Fruit fly (Drosophila melanogaster) whole organism, wandering third instar larva: ENCODE measurements around the gene CG6678.

Experiments
- Abd-B ChIP-seq: fragments of >200 bp; optimal IDR thresholded peaks from 2 replicates; lab custom pipeline; 2017; ENCODE audit warnings: missing biosample characterization, missing genetic modification characterization
- CG32264 ChIP-seq: fragments of 200-800 bp; sonication (Bioruptor generic); optimal IDR thresholded peaks from 2 replicates; lab custom pipeline; 2016; ENCODE audit warnings: missing biosample characterization, missing genetic modification characterization
- CG9705 ChIP-seq: fragments of 200-800 bp; sonication (Bioruptor generic); optimal IDR thresholded peaks from 2 replicates; lab custom pipeline; 2018; ENCODE audit warnings: missing biosample characterization, mild to moderate bottlenecking, missing genetic modification characterization
- CrebA ChIP-seq: fragments of 200-800 bp; sonication (Bioruptor generic); optimal IDR thresholded peaks from 2 replicates; lab custom pipeline; 2016; ENCODE audit warnings: missing biosample characterization, mild to moderate bottlenecking, missing genetic modification characterization, borderline replicate concordance
- Dfd ChIP-seq: fragments of >200 bp; optimal IDR thresholded peaks from 2 replicates; lab custom pipeline; 2017; ENCODE audit warnings: missing biosample characterization, missing genetic modification characterization
- Dif ChIP-seq: fragments of 200-275, 200-300 bp; sonication (Bioruptor generic); optimal IDR thresholded peaks from 2 replicates; lab custom pipeline; 2018; ENCODE audit warnings: missing biosample characterization, missing genetic modification characterization; ENCODE audit not compliant: partially characterized antibody
- GATAd ChIP-seq: sonication (Bioruptor generic); optimal IDR thresholded peaks from 2 replicates; lab custom pipeline; 2016; ENCODE audit warnings: missing biosample characterization, missing genetic modification characterization
- HLH106 ChIP-seq: fragments of 200-800 bp; optimal IDR thresholded peaks from 3 replicates; lab custom pipeline; 2019; ENCODE audit warnings: missing biosample characterization, mild to moderate bottlenecking, missing genetic modification characterization, moderate library complexity
- Hnf4 ChIP-seq: fragments of 200-800 bp; sonication (Bioruptor generic); optimal IDR thresholded peaks from 2 replicates; lab custom pipeline; 2016; ENCODE audit warnings: missing biosample characterization, mild to moderate bottlenecking, missing genetic modification characterization
- Hr78 ChIP-seq: fragments of >200 bp; optimal IDR thresholded peaks from 2 replicates; lab custom pipeline; 2017; ENCODE audit warnings: missing biosample characterization, missing genetic modification characterization
- Hr83 ChIP-seq: fragments of 200-300 bp; sonication (Bioruptor generic); optimal IDR thresholded peaks from 2 replicates; lab custom pipeline; 2016; ENCODE audit warnings: missing biosample characterization, mild to moderate bottlenecking, missing genetic modification characterization, moderate library complexity; ENCODE audit not compliant: poor library complexity, severe bottlenecking
- Jra ChIP-seq: sonication (Bioruptor generic); optimal IDR thresholded peaks from 2 replicates; lab custom pipeline; 2016; ENCODE audit warnings: missing biosample characterization, missing genetic modification characterization
- Mio ChIP-seq: sonication (Bioruptor generic); optimal IDR thresholded peaks from 2 replicates; lab custom pipeline; 2016; ENCODE audit warnings: missing biosample characterization, missing genetic modification characterization
- Myc ChIP-seq: fragments of >200 bp; optimal IDR thresholded peaks from 2 replicates; lab custom pipeline; 2017
- N ChIP-seq: fragments of >200 bp; optimal IDR thresholded peaks from 2 replicates; lab custom pipeline; 2018; ENCODE audit warnings: missing biosample characterization, missing external identifiers, missing genetic modification characterization
- OdsH ChIP-seq: fragments of 200-800 bp; sonication (Bioruptor generic); optimal IDR thresholded peaks from 2 replicates; lab custom pipeline; 2016; ENCODE audit warnings: missing biosample characterization, mild to moderate bottlenecking, missing genetic modification characterization
- Rel ChIP-seq, 2 experiments: fragments of 200-800 bp; sonication (Bioruptor generic) in 1 of 2; optimal IDR thresholded peaks; 2 replicates in 1 of 2; 3 replicates in 1 of 2; lab custom pipeline; 2016 to 2019; ENCODE audit warnings: mild to moderate bottlenecking in 2 of 2, missing biosample characterization in 2 of 2, missing genetic modification characterization in 2 of 2, moderate library complexity in 1 of 2
- Sp1 ChIP-seq: fragments of 200-800 bp; sonication (Bioruptor generic); optimal IDR thresholded peaks from 3 replicates; lab custom pipeline; 2019; ENCODE audit warnings: missing biosample characterization, mild to moderate bottlenecking, missing genetic modification characterization, moderate library complexity
- Vsx2 ChIP-seq: fragments of 200-300, 225-300 bp; sonication (Bioruptor generic); optimal IDR thresholded peaks from 2 replicates; lab custom pipeline; 2018; ENCODE audit warnings: missing biosample characterization, missing genetic modification characterization; ENCODE audit not compliant: partially characterized antibody
- br ChIP-seq: fragments of 200-800 bp; sonication (Bioruptor generic); optimal IDR thresholded peaks from 2 replicates; lab custom pipeline; 2016; ENCODE audit warnings: missing biosample characterization, missing genetic modification characterization
- brk ChIP-seq: fragments of 200-800 bp; sonication (Bioruptor generic); optimal IDR thresholded peaks from 2 replicates; lab custom pipeline; 2016; ENCODE audit warnings: missing biosample characterization, mild to moderate bottlenecking, missing genetic modification characterization
- dl ChIP-seq, 2 experiments: fragments of 175-275, 200-275 bp in 1 of 2; fragments of 200-275 bp in 1 of 2; sonication (Bioruptor generic); optimal IDR thresholded peaks; lab custom pipeline; 2018; ENCODE audit warnings: mild to moderate bottlenecking in 2 of 2, missing biosample characterization in 2 of 2, missing genetic modification characterization in 2 of 2, moderate library complexity in 2 of 2; ENCODE audit not compliant: partially characterized antibody in 2 of 2, insufficient read depth in 1 of 2
- dmrt93B ChIP-seq: fragments of 200-800 bp; sonication (Bioruptor generic); optimal IDR thresholded peaks from 2 replicates; lab custom pipeline; 2018; ENCODE audit warnings: missing biosample characterization, mild to moderate bottlenecking, missing genetic modification characterization
- dsf ChIP-seq: sonication (Bioruptor generic); optimal IDR thresholded peaks from 2 replicates; lab custom pipeline; 2016; ENCODE audit warnings: missing biosample characterization, missing genetic modification characterization, borderline replicate concordance
- ey ChIP-seq: fragments of 200-800 bp; sonication (Bioruptor generic); optimal IDR thresholded peaks from 2 replicates; lab custom pipeline; 2016; ENCODE audit warnings: missing biosample characterization, missing genetic modification characterization
- foxo ChIP-seq, 2 experiments: fragments of 200-800 bp; sonication (Bioruptor generic); optimal IDR thresholded peaks; 2 replicates in 1 of 2; 3 replicates in 1 of 2; lab custom pipeline; 2016 to 2017; ENCODE audit warnings: missing biosample characterization in 2 of 2, missing genetic modification characterization in 2 of 2
- fru ChIP-seq: fragments of 200-800 bp; sonication (Bioruptor generic); optimal IDR thresholded peaks from 3 replicates; lab custom pipeline; 2016; ENCODE audit warnings: missing biosample characterization, mild to moderate bottlenecking, missing genetic modification characterization
- h ChIP-seq: fragments of 200-800 bp; sonication (Bioruptor generic); optimal IDR thresholded peaks from 3 replicates; lab custom pipeline; 2016; ENCODE audit warnings: missing biosample characterization, mild to moderate bottlenecking, missing genetic modification characterization
- jim ChIP-seq: fragments of 175-275, 200-325 bp; sonication (Bioruptor generic); optimal IDR thresholded peaks from 2 replicates; lab custom pipeline; 2016; ENCODE audit warnings: missing biosample characterization, mild to moderate bottlenecking, missing genetic modification characterization
- lola ChIP-seq: fragments of >200 bp; optimal IDR thresholded peaks from 2 replicates; lab custom pipeline; 2017; ENCODE audit warnings: missing biosample characterization, missing genetic modification characterization
- pan ChIP-seq: fragments of >200 bp; optimal IDR thresholded peaks from 2 replicates; lab custom pipeline; 2017
- psq ChIP-seq: fragments of 200-800 bp; sonication (Bioruptor generic); optimal IDR thresholded peaks from 3 replicates; lab custom pipeline; 2017; ENCODE audit warnings: missing biosample characterization, mild to moderate bottlenecking, missing genetic modification characterization, moderate library complexity
- rgr ChIP-seq: fragments of 200-800 bp; sonication (Bioruptor generic); optimal IDR thresholded peaks from 3 replicates; lab custom pipeline; 2016; ENCODE audit warnings: missing biosample characterization, mild to moderate bottlenecking, missing genetic modification characterization
- sage ChIP-seq: fragments of 200-800 bp; sonication (Bioruptor generic); optimal IDR thresholded peaks from 2 replicates; lab custom pipeline; 2016; ENCODE audit warnings: missing biosample characterization, mild to moderate bottlenecking, missing genetic modification characterization
- sv ChIP-seq: fragments of 200-800 bp; sonication (Bioruptor generic); optimal IDR thresholded peaks from 3 replicates; lab custom pipeline; 2016; ENCODE audit warnings: missing biosample characterization, missing genetic modification characterization
- tai ChIP-seq: sonication (Bioruptor generic); optimal IDR thresholded peaks from 2 replicates; lab custom pipeline; 2016; ENCODE audit warnings: missing biosample characterization, missing genetic modification characterization
- usp ChIP-seq: fragments of >200 bp; optimal IDR thresholded peaks from 2 replicates; lab custom pipeline; 2017; ENCODE audit warnings: missing biosample characterization, missing genetic modification characterization
- woc ChIP-seq: sonication (Bioruptor generic); optimal IDR thresholded peaks from 2 replicates; lab custom pipeline; 2016; ENCODE audit warnings: missing biosample characterization, mild to moderate bottlenecking, missing genetic modification characterization

Gene CG6678

dm6 chr3R:21849988-21850460, 36.8 kb upstream of the CG6678 start:
- TF ChIP-seq Hr78 = no peak
- no peak for TF ChIP-seq Rel (GFP tag; optimal IDR thresholded peaks at IDR 0.05; lab: Kevin White, UChicago)
- peak; percentile 91 for TF ChIP-seq Rel (tag; optimal IDR thresholded peaks at IDR 0.05; lab: Kevin White, UChicago)
- TF ChIP-seq dmrt93B (GFP tag; lab: Kevin White, UChicago) = peak; percentile 24
- no peak for TF ChIP-seq pan (lab: Kevin White, UChicago)
- TF ChIP-seq jim (GFP tag; lab: Kevin White, UChicago) = no peak
- TF ChIP-seq Dif (GFP tag; lab: Kevin White, UChicago) = no peak
- no peak for TF ChIP-seq dl (GFP tag; optimal IDR thresholded peaks at IDR 0.05; lab: Kevin White, UChicago; ENCODE audit: insufficient read depth in 1 of 2, partially characterized antibody in 2 of 2)
- TF ChIP-seq Jra (GFP tag; lab: Kevin White, UChicago) = no peak
- no peak for TF ChIP-seq Myc
- TF ChIP-seq Hr83 (GFP tag; lab: Kevin White, UChicago) = no peak
- TF ChIP-seq usp (GFP tag; lab: Kevin White, UChicago) = no peak
- TF ChIP-seq CrebA (GFP tag; lab: Kevin White, UChicago) = no peak
- no peak for TF ChIP-seq tai
- peak; percentile 26 for TF ChIP-seq psq (GFP tag; lab: Kevin White, UChicago)
- TF ChIP-seq lola = no peak
- TF ChIP-seq CG32264 (GFP tag; lab: Kevin White, UChicago) = no peak
- TF ChIP-seq sage (GFP tag; lab: Kevin White, UChicago) = no peak
- no peak for TF ChIP-seq Mio (GFP tag; lab: Kevin White, UChicago)
- no peak for TF ChIP-seq GATAd (GFP tag; lab: Kevin White, UChicago)
- TF ChIP-seq br = peak; percentile 40
- TF ChIP-seq Sp1 (GFP tag; lab: Kevin White, UChicago) = no peak
- TF ChIP-seq HLH106 (tag; lab: Kevin White, UChicago) = peak; percentile 3
- TF ChIP-seq woc = peak; percentile 26
- no peak for TF ChIP-seq brk (GFP tag; lab: Kevin White, UChicago)
- TF ChIP-seq sv = no peak
- peak; percentile 0 for TF ChIP-seq OdsH (GFP tag; lab: Kevin White, UChicago)
- TF ChIP-seq foxo (GFP tag; optimal IDR thresholded peaks at IDR 0.05; lab: Kevin White, UChicago) = peak in 1 of 2 experiments; percentile 23
- no peak for TF ChIP-seq CG9705 (GFP tag; lab: Kevin White, UChicago)
- no peak for TF ChIP-seq N
- TF ChIP-seq Dfd (GFP tag; lab: Kevin White, UChicago) = no peak
- TF ChIP-seq Hnf4 (GFP tag; lab: Kevin White, UChicago) = no peak
- TF ChIP-seq rgr (GFP tag; lab: Kevin White, UChicago) = peak; percentile 20
- TF ChIP-seq Vsx2 = no peak
- peak; percentile 29 for TF ChIP-seq fru
- peak; percentile 51 for TF ChIP-seq h (GFP tag; lab: Kevin White, UChicago)
- no peak for TF ChIP-seq dsf (GFP tag; lab: Kevin White, UChicago)
- no peak for TF ChIP-seq Abd-B
- TF ChIP-seq ey (GFP tag; lab: Kevin White, UChicago) = peak; percentile 51

dm6 chr3R:21851592-21852578, 34.9 kb upstream of the CG6678 start:
- TF ChIP-seq CrebA (GFP tag; lab: Kevin White, UChicago) = peak; percentile 58
- TF ChIP-seq Rel (GFP tag; optimal IDR thresholded peaks at IDR 0.05; lab: Kevin White, UChicago) = no peak
- peak; percentile 51 for TF ChIP-seq Rel (tag; optimal IDR thresholded peaks at IDR 0.05; lab: Kevin White, UChicago)
- no peak for TF ChIP-seq Abd-B
- peak; percentile 36 for TF ChIP-seq Dif (GFP tag; lab: Kevin White, UChicago)
- no peak for TF ChIP-seq fru
